Worm (Caenorhabditis elegans) whole organism, dauer: ENCODE data around the gene F10G7.9.
"Not testable (repeated sequence)": the region's sequence is repeated elsewhere in the genome, so short reads cannot be mapped to it uniquely, and the experiment has no call there.

ENCODE experiments used
- unc-62 ChIP-seq: sonication (generic microtip); optimal IDR thresholded peaks from 2 replicates; lab custom pipeline; 2017; ENCODE audit warnings: missing biosample characterization, missing genetic modification reagents, missing genetic modification characterization

The F10G7.9 gene

ce11 chrII:4726750-4727384 is 20.6 kb upstream of the F10G7.9 start:
- TF ChIP-seq unc-62 (GFP tag; lab: Kevin White, UChicago) = no peak

- no peak for TF ChIP-seq unc-62 (GFP tag; lab: Kevin White, UChicago)
Measured at ce11 chrII:4726120-4726519, 19.8 kb upstream of the F10G7.9 start, which contains the start of gene F10G7.10. Gene F10G7.10, minus strand, starts transcription at chrII:4726264.

DNA sequence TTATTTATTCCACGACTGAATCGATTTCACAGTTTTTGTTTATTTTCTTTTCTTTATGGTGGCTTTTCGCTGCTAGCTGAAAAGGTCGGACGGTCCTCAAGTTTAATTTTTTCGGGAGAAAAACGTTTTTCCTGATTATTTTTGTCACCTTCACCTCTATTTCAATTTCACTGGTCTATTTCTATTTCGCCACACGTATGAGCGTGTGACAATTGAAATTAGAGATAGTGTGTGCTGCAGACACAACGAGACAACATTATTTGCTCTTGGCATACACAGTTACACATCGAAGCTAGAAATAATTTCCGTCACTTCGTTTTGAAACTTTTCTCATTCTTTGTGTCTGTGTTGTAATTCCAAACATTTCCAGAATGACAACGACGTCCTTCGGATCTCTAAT is 9.4 kb upstream of the F10G7.9 start, which contains the start of gene F41C3.8:
TSS of gene F41C3.8 (plus strand) at position 371 of the 400 bp plus-strand sequence.
- TF ChIP-seq unc-62 (GFP tag; lab: Kevin White, UChicago) = no peak

ce11 chrII:4710813-4711212 is 4.5 kb upstream of the F10G7.9 start:
- TF ChIP-seq unc-62 (GFP tag; lab: Kevin White, UChicago) = no peak

ce11 chrII:4710120-4710519 is 3.8 kb upstream of the F10G7.9 start, which contains the start of gene tag-151:
Gene tag-151, plus strand, starts transcription at chrII:4710277.
- no peak for TF ChIP-seq unc-62 (GFP tag; lab: Kevin White, UChicago)

DNA sequence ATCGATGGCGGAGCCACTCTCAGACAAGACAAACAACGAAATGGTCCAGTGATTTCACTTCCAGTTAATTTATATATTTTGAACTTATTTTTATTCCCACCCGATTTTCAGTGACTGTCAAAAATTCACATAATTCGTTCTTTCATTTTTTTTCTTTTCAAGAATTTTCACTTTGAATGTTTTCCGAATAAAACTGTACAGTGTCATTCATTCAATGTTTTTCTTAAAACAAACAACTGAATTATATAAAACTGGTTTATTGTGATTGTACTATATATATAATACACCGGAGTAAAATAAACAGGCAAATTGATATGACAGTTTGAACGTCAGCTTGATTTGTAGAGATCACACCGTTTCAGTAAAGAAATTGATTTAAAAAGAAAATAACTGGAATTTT is 3.3 kb downstream of the F10G7.9 start:
- no peak for TF ChIP-seq unc-62 (GFP tag; lab: Kevin White, UChicago)

- not testable (repeated sequence) for TF ChIP-seq unc-62 (GFP tag; lab: Kevin White, UChicago)
Measured at ce11 chrII:4701482-4702119, 4.7 kb downstream of the F10G7.9 start, which contains the start of gene unc-85. Gene unc-85, plus strand, starts transcription at chrII:4702069.

DNA sequence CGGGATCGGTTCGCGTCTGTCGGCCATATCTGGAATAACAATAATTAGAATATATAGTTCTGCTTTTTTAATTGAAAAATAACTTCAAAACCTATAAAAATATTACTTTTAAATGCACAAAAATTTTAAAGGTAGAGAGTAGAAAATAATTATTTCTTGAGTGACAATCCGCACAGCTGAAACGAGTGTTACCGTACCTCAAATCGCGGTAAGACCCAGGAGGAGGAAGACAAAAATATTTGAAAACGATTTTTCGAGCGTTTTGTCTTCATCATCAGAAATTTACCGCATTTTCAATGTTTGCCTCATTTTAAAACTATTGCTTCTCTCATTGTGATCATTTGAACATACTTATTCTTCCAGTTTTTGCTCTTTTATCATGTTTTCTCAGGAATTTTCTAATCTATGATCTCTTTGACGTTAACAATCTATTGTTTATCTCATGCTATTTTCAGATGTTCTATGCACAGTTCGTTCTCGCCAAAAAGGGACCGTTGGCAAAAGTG is 8.0 kb downstream of the F10G7.9 start, which contains the start of the genes rpn-5 and scc-1:
TSS of gene rpn-5 (minus strand) at position 162 of the 506 bp plus-strand sequence.
TSS of gene scc-1 (plus strand) at position 456 of the 506 bp plus-strand sequence.
- TF ChIP-seq unc-62 (GFP tag; lab: Kevin White, UChicago) = no peak

DNA sequence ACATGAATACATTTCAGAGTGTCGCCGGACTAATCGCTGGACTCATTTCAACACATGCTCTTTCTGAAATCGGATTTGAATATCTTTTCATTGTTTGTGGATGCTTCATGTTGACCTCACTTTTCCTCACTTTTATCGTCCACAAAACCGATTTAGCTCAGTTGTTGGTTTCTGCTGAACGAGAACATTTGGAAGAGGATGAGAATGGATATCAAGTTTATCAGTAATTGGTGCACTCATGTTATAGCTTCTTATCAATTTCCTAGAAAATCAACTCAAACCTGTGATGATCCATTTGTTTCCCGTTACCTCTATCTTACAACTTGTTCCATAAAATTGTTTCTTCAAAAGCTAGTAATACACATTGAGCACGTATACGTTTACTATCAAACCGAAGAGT is 10.2 kb downstream of the F10G7.9 start:
- TF ChIP-seq unc-62 (GFP tag; lab: Kevin White, UChicago) = no peak

DNA sequence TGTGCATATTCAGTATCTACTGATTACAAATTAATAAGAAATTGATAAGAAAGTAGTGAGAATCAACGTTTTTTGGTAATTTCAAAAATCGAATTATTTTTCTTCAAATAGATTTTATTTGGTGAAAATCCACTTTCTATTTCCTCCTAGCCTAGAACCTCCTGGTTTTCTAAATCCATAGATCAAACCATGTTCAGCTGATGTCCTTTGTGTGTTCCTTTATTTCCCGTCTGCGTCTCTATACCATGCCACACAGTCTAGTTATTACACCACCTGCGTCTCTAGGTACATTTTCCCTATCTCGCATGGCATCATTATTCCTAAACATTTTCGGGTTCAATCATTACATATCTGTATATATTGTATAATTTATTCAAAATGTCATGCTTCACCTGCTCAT is 13.2 kb downstream of the F10G7.9 start, which contains the start of gene F10G7.5:
TSS of gene F10G7.5 (plus strand) at position 286 of the 400 bp plus-strand sequence.
- TF ChIP-seq unc-62 (GFP tag; lab: Kevin White, UChicago) = no peak

DNA sequence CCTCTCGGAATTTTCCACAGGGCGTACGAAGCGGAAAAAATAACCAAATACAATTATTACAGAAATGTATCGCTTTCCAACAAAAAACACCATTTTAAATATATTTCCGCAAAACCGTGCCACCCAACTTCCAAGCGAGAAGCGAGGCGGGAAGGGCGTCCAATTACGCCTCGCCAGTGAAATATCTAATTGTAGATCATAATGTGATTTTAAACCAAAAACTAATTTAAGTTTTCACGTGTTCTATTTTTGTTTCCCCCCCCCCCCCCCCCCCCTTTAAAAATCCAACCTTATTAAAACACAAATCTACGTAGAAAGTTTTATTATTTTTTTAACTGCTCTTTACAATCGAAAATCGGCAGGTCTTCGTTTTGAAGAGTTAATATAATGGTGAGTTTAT is 16.8 kb downstream of the F10G7.9 start, which contains the start of gene F10G7.12:
TSS of gene F10G7.12 (plus strand) at position 301 of the 400 bp plus-strand sequence.
- TF ChIP-seq unc-62 (GFP tag; lab: Kevin White, UChicago) = no peak

- TF ChIP-seq unc-62 (GFP tag; lab: Kevin White, UChicago) = no peak
Measured at ce11 chrII:4686941-4687340, 19.3 kb downstream of the F10G7.9 start, which contains the start of gene sre-39. Gene sre-39, plus strand, starts transcription at chrII:4687241.

- no peak for TF ChIP-seq unc-62 (GFP tag; lab: Kevin White, UChicago)
Measured at ce11 chrII:4684852-4685251, 21.4 kb downstream of the F10G7.9 start.

DNA sequence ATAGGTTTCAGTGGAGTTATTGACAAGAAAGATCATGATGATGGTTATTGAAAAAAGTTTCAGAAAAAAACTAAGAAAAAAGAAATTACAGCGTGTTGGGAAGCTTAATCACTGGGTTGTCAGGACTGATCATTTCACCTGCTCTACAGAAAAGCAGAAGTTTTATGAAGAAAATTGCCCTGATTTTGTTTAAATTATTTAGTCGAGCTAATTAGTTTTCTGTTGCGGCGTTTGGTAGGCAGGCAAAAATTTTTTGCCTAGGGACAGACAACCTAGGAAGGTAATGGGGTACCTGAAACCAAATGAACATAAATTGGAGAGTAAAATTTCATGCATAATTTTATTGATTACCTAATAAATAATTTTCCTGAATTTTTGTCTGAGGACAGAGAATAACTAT is 22.6 kb downstream of the F10G7.9 start, which contains the start of gene sre-40:
TSS of gene sre-40 (minus strand) at position 101 of the 400 bp plus-strand sequence.
- TF ChIP-seq unc-62 (GFP tag; lab: Kevin White, UChicago) = no peak

DNA sequence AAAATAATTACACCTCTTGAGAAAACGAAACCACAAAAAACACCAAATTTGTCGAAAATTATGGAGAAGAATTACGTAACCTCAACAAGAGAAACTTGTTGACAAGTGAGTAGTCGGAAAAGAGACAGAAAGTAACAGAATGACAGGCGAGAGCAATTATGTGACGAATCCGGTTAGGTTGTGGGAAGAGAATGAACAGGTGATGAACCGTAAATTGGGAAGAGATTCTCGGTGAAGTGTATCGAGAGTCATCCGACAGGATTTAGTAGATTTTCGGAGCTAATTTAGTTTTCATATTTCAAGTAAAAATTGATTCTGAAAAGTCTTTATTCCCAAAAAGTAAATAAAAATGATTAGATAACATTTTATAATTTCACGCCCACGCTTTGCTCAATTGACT is 24.9 kb downstream of the F10G7.9 start, which contains the start of gene T05A7.7:
TSS of gene T05A7.7 (minus strand) at position 101 of the 400 bp plus-strand sequence.
- no peak for TF ChIP-seq unc-62 (GFP tag; lab: Kevin White, UChicago)

ce11 chrII:4677916-4678315 is 28.4 kb downstream of the F10G7.9 start, which contains the start of gene T05A7.1:
Gene T05A7.1, plus strand, starts transcription at chrII:4678216.
- no peak for TF ChIP-seq unc-62 (GFP tag; lab: Kevin White, UChicago)
